Worm (Caenorhabditis elegans) whole organism, mixed stage, embryonic: ENCODE data around the gene ZK666.12.

Experiments
- ceh-43 ChIP-seq: fragments of 200-800 bp; sonication (Bioruptor generic); optimal IDR thresholded peaks from 2 replicates; lab custom pipeline; 2018; ENCODE audit warnings: mild to moderate bottlenecking, missing genetic modification characterization, moderate library complexity, missing compliant biosample characterization
- elt-3 ChIP-seq: fragments of 150-350 bp; optimal IDR thresholded peaks from 2 replicates; lab custom pipeline; 2014; ENCODE audit warnings: missing biosample characterization, missing genetic modification characterization
- lin-13 ChIP-seq: fragments of 150-350 bp; optimal IDR thresholded peaks from 2 replicates; lab custom pipeline; 2014; ENCODE audit warnings: missing biosample characterization, missing genetic modification characterization
- lsy-2 ChIP-seq: fragments of 150-350 bp; optimal IDR thresholded peaks from 2 replicates; lab custom pipeline; 2014; ENCODE audit warnings: missing biosample characterization, missing genetic modification characterization
- mep-1 ChIP-seq: fragments of 150-350 bp; optimal IDR thresholded peaks from 2 replicates; lab custom pipeline; 2017; ENCODE audit warnings: missing biosample characterization, missing genetic modification reagents, missing genetic modification characterization, inconsistent platforms
- nhr-28 ChIP-seq: fragments of 150-350 bp; optimal IDR thresholded peaks from 2 replicates; lab custom pipeline; 2014; ENCODE audit warnings: missing biosample characterization, missing genetic modification characterization
- nhr-76 ChIP-seq: sonication (generic microtip); optimal IDR thresholded peaks from 2 replicates; lab custom pipeline; 2017; ENCODE audit warnings: missing biosample characterization, missing genetic modification characterization

- TF ChIP-seq nhr-28 (tag; lab: Kevin White, UChicago) (no peak), lin-13 (tag; lab: Kevin White, UChicago) (no peak), mep-1 (tag; lab: Kevin White, UChicago) (no peak), lsy-2 (no peak), nhr-76 (tag; lab: Kevin White, UChicago) (no peak), elt-3 (tag; lab: Kevin White, UChicago) (no peak), ceh-43 (GFP tag; lab: Kevin White, UChicago) (no peak)
Observed at ce11 chrII:10509746-10510145, 13.7 kb downstream of the ZK666.12 start, which contains the start of gene F59B10.2.
